Fruit fly (Drosophila melanogaster) whole organism, adult: Measurements from ENCODE around the gene Ugt36E1.

ENCODE experiments used
- CG14711 ChIP-seq: fragments of 200-800 bp; sonication (Bioruptor generic); optimal IDR thresholded peaks from 2 replicates; lab custom pipeline; 2018; ENCODE audit warnings: missing biosample characterization, mild to moderate bottlenecking, missing genetic modification characterization, moderate library complexity
- Crg-1 ChIP-seq: fragments of 200-800 bp; sonication (Bioruptor generic); optimal IDR thresholded peaks from 2 replicates; lab custom pipeline; 2016; ENCODE audit warnings: missing biosample characterization, missing genetic modification characterization

DNA sequence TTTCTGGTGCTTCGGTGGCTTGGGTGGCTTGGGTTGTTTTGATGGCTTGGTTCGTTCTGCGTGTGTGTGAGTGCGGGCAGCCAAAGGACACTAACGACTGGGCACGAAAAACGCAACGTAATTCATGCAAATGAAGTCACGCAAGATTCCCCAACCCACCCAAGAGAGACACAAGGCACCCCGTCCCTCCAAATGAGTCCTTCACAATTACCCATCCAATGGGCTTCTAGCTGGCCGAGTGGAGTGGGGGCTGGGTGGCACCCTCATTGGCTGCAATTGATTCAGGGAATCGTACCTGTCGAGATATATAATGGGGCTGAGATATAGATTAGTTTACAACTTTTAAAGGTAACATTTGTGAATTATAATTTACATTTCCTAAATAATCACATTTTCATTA is 33.3 kb upstream of the Ugt36E1 start:
- TF ChIP-seq Crg-1: no peak
- no peak for TF ChIP-seq CG14711
